Worm (Caenorhabditis elegans): ENCODE data around the gene papl-1.

ce11 chrV:12784861-12785260 is 25.3 kb upstream of the papl-1 start, which contains the start of gene sre-20:
- TF ChIP-seq fos-1 (tag; optimal IDR thresholded peaks at IDR 0.05) = no peak
- TF ChIP-seq ZK546.5 (tag; optimal IDR thresholded peaks at IDR 0.05) = no peak
- no peak for TF ChIP-seq snpc-4 (tag; optimal IDR thresholded peaks at IDR 0.05)
- TF ChIP-seq nhr-237 (tag; optimal IDR thresholded peaks at IDR 0.05) = no peak
- TF ChIP-seq ztf-4 (tag; optimal IDR thresholded peaks at IDR 0.05) = no peak
- TF ChIP-seq nhr-6 (tag; optimal IDR thresholded peaks at IDR 0.05) = no peak
- no peak for TF ChIP-seq zag-1 (tag; optimal IDR thresholded peaks at IDR 0.05)
- no peak for TF ChIP-seq egl-27 (tag; optimal IDR thresholded peaks at IDR 0.05)
- no peak for TF ChIP-seq R02D3.7 (tag; optimal IDR thresholded peaks at IDR 0.05)
- TF ChIP-seq skn-1 (tag; optimal IDR thresholded peaks at IDR 0.05) = no peak
- no peak for TF ChIP-seq aly-2 (tag; optimal IDR thresholded peaks at IDR 0.05)
- TF ChIP-seq lin-13 (GFP tag; optimal IDR thresholded peaks at IDR 0.05) = no peak
